Worm (Caenorhabditis elegans) whole organism, L2 larva: ENCODE results near the gene dif-1.

Experiments used
- ceh-16 ChIP-seq: fragments of 150-350 bp; optimal IDR thresholded peaks from 2 replicates; lab custom pipeline; 2014; ENCODE audit warnings: missing biosample characterization, missing genetic modification characterization
- unc-62 ChIP-seq: fragments of 150-350 bp; optimal IDR thresholded peaks from 2 replicates; lab custom pipeline; 2014; ENCODE audit warnings: missing biosample characterization, missing genetic modification reagents, missing genetic modification characterization

- TF ChIP-seq unc-62 (GFP tag; lab: Kevin White, UChicago), result no peak
- no peak for TF ChIP-seq ceh-16
Observed at ce11 chrIV:7559237-7559636, 6.4 kb upstream of the dif-1 start.
